Worm (Caenorhabditis elegans) whole organism, L2 larva: ENCODE results near the gene C05D11.13.

Experiments
- C34F6.9 ChIP-seq: fragments of 150-350 bp; optimal IDR thresholded peaks from 2 replicates; lab custom pipeline; 2014; ENCODE audit warnings: missing biosample characterization, missing genetic modification characterization
- F13H6.1 ChIP-seq: sonication (generic microtip); optimal IDR thresholded peaks from 2 replicates; lab custom pipeline; 2016; ENCODE audit warnings: missing genetic modification characterization, missing compliant biosample characterization
- R02D3.7 ChIP-seq: fragments of 150-350 bp; optimal IDR thresholded peaks from 2 replicates; lab custom pipeline; 2014; ENCODE audit warnings: missing biosample characterization, missing genetic modification characterization
- Y55F3AM.14 ChIP-seq: fragments of 200-800 bp; sonication (Bioruptor generic); optimal IDR thresholded peaks from 2 replicates; lab custom pipeline; 2018; ENCODE audit warnings: mild to moderate bottlenecking, missing genetic modification characterization, missing compliant biosample characterization
- ZK546.5 ChIP-seq: sonication (generic microtip); optimal IDR thresholded peaks from 2 replicates; lab custom pipeline; 2017; ENCODE audit warnings: missing biosample characterization, missing genetic modification characterization
- alr-1 ChIP-seq: fragments of 150-350 bp; optimal IDR thresholded peaks from 2 replicates; lab custom pipeline; 2014; ENCODE audit warnings: missing biosample characterization, missing genetic modification characterization
- aly-2 ChIP-seq: fragments of 150-350 bp; optimal IDR thresholded peaks from 2 replicates; lab custom pipeline; 2014; ENCODE audit warnings: missing biosample characterization, missing genetic modification characterization
- ama-1 ChIP-seq: fragments of 150-350 bp; optimal IDR thresholded peaks from 2 replicates; lab custom pipeline; 2018; ENCODE audit warnings: inconsistent platforms
- blmp-1 ChIP-seq: sonication (generic microtip); optimal IDR thresholded peaks from 2 replicates; lab custom pipeline; 2017; ENCODE audit warnings: missing genetic modification characterization, mild to moderate bottlenecking, missing compliant biosample characterization, antibody characterized with exemption, moderate library complexity; ENCODE audit not compliant: insufficient read depth
- ceh-16 ChIP-seq: fragments of 150-350 bp; optimal IDR thresholded peaks from 2 replicates; lab custom pipeline; 2014; ENCODE audit warnings: missing biosample characterization, missing genetic modification characterization
- ceh-82 ChIP-seq: fragments of 150-350 bp; optimal IDR thresholded peaks from 2 replicates; lab custom pipeline; 2014; ENCODE audit warnings: missing biosample characterization, missing genetic modification characterization
- crh-2 ChIP-seq: sonication (generic microtip); optimal IDR thresholded peaks from 2 replicates; lab custom pipeline; 2017; ENCODE audit warnings: missing biosample characterization, missing genetic modification characterization
- dmd-4 ChIP-seq: sonication (generic microtip); optimal IDR thresholded peaks from 2 replicates; lab custom pipeline; 2017; ENCODE audit warnings: missing biosample characterization, missing genetic modification characterization
- egl-27 ChIP-seq: sonication (generic microtip); optimal IDR thresholded peaks from 3 replicates; lab custom pipeline; 2017; ENCODE audit warnings: missing biosample characterization, missing genetic modification reagents, missing genetic modification characterization
- elt-1 ChIP-seq: fragments of 150-350 bp; optimal IDR thresholded peaks from 2 replicates; lab custom pipeline; 2014; ENCODE audit warnings: missing biosample characterization, missing genetic modification characterization
- elt-3 ChIP-seq: sonication (generic microtip); optimal IDR thresholded peaks from 2 replicates; lab custom pipeline; 2017; ENCODE audit warnings: missing biosample characterization, missing genetic modification characterization
- fos-1 ChIP-seq: fragments of 150-350 bp; optimal IDR thresholded peaks from 2 replicates; lab custom pipeline; 2014; ENCODE audit warnings: missing biosample characterization, missing genetic modification characterization
- gmeb-1 ChIP-seq: fragments of 150-350 bp; optimal IDR thresholded peaks from 2 replicates; lab custom pipeline; 2014; ENCODE audit warnings: missing biosample characterization, missing genetic modification characterization
- lin-11 ChIP-seq: fragments of 150-350 bp; sonication (generic microtip); optimal IDR thresholded peaks from 2 replicates; lab custom pipeline; 2014; ENCODE audit warnings: missing biosample characterization, missing genetic modification characterization, inconsistent platforms, mixed read lengths
- lin-13 ChIP-seq: fragments of 150-350 bp; optimal IDR thresholded peaks from 2 replicates; lab custom pipeline; 2014; ENCODE audit warnings: missing biosample characterization, missing genetic modification reagents, missing genetic modification characterization
- lin-39 ChIP-seq: fragments of 150-350 bp; optimal IDR thresholded peaks from 2 replicates; lab custom pipeline; 2014; ENCODE audit warnings: missing biosample characterization, missing genetic modification reagents, missing genetic modification characterization
- lsy-2 ChIP-seq, 2 experiments: fragments of 150-350 bp in 1 of 2; sonication (generic microtip) in 1 of 2; optimal IDR thresholded peaks; 2 replicates each; lab custom pipeline; 2014 to 2017; ENCODE audit warnings: missing biosample characterization in 2 of 2, missing genetic modification characterization in 2 of 2
- mab-5 ChIP-seq: fragments of 150-350 bp; optimal IDR thresholded peaks from 2 replicates; lab custom pipeline; 2014; ENCODE audit warnings: missing biosample characterization, missing genetic modification characterization
- mbf-1 ChIP-seq: sonication (generic microtip); optimal IDR thresholded peaks from 2 replicates; lab custom pipeline; 2017; ENCODE audit warnings: missing biosample characterization, missing genetic modification characterization
- mdl-1 ChIP-seq, 2 experiments: fragments of 150-350 bp in 1 of 2; sonication (generic microtip) in 1 of 2; optimal IDR thresholded peaks; 2 replicates each; lab custom pipeline; 2017; ENCODE audit warnings: missing biosample characterization in 2 of 2, missing genetic modification characterization in 2 of 2
- nhr-10 ChIP-seq: sonication (generic microtip); optimal IDR thresholded peaks from 2 replicates; lab custom pipeline; 2017; ENCODE audit warnings: missing biosample characterization, missing genetic modification characterization
- nhr-11 ChIP-seq: fragments of 150-350 bp; optimal IDR thresholded peaks from 2 replicates; lab custom pipeline; 2014; ENCODE audit warnings: missing biosample characterization, missing genetic modification characterization
- nhr-12 ChIP-seq: fragments of 150-350 bp; optimal IDR thresholded peaks from 2 replicates; lab custom pipeline; 2014; ENCODE audit warnings: missing biosample characterization, missing genetic modification characterization
- nhr-129 ChIP-seq: fragments of 150-350 bp; optimal IDR thresholded peaks from 2 replicates; lab custom pipeline; 2014; ENCODE audit warnings: missing biosample characterization, missing genetic modification characterization
- nhr-21 ChIP-seq: fragments of 150-350 bp; optimal IDR thresholded peaks from 2 replicates; lab custom pipeline; 2014; ENCODE audit warnings: missing biosample characterization, missing genetic modification characterization
- nhr-23 ChIP-seq: fragments of 150-350 bp; optimal IDR thresholded peaks from 2 replicates; lab custom pipeline; 2014; ENCODE audit warnings: missing biosample characterization, missing genetic modification reagents, missing genetic modification characterization
- nhr-237 ChIP-seq: fragments of 150-350 bp; optimal IDR thresholded peaks from 2 replicates; lab custom pipeline; 2014; ENCODE audit warnings: missing biosample characterization, missing genetic modification characterization
- nhr-25 ChIP-seq: fragments of 150-350 bp; sonication (generic microtip); optimal IDR thresholded peaks from 3 replicates; lab custom pipeline; 2014; ENCODE audit warnings: missing biosample characterization, missing genetic modification characterization
- nhr-6 ChIP-seq: fragments of 150-350 bp; optimal IDR thresholded peaks from 2 replicates; lab custom pipeline; 2014; ENCODE audit warnings: missing biosample characterization, missing genetic modification characterization
- nhr-77 ChIP-seq: fragments of 150-350 bp; optimal IDR thresholded peaks from 2 replicates; lab custom pipeline; 2014; ENCODE audit warnings: missing biosample characterization, missing genetic modification characterization
- peb-1 ChIP-seq: fragments of 150-350 bp; optimal IDR thresholded peaks from 2 replicates; lab custom pipeline; 2014; ENCODE audit warnings: missing biosample characterization, missing genetic modification characterization
- sem-4 ChIP-seq: fragments of 150-350 bp; optimal IDR thresholded peaks from 2 replicates; lab custom pipeline; 2014; ENCODE audit warnings: missing biosample characterization, missing genetic modification reagents, missing genetic modification characterization
- skn-1 ChIP-seq: sonication (generic microtip); optimal IDR thresholded peaks from 2 replicates; lab custom pipeline; 2017; ENCODE audit warnings: missing biosample characterization, missing genetic modification characterization
- sma-3 ChIP-seq: sonication (generic microtip); optimal IDR thresholded peaks from 2 replicates; lab custom pipeline; 2016; ENCODE audit warnings: missing genetic modification reagents, missing genetic modification characterization, missing compliant biosample characterization
- sma-9 ChIP-seq, 2 experiments: fragments of 150-350 bp in 1 of 2; sonication (generic microtip) in 1 of 2; optimal IDR thresholded peaks; 2 replicates each; lab custom pipeline; 2014 to 2016; ENCODE audit warnings: missing genetic modification characterization in 2 of 2, mild to moderate bottlenecking in 1 of 2, missing biosample characterization in 1 of 2, missing compliant biosample characterization in 1 of 2, missing genetic modification reagents in 1 of 2, moderate library complexity in 1 of 2
- snpc-4 ChIP-seq: fragments of 150-350 bp; optimal IDR thresholded peaks from 2 replicates; lab custom pipeline; 2014; ENCODE audit warnings: missing biosample characterization, missing genetic modification characterization
- unc-39 ChIP-seq: fragments of 150-350 bp; optimal IDR thresholded peaks from 2 replicates; lab custom pipeline; 2014; ENCODE audit warnings: missing biosample characterization, missing genetic modification characterization
- unc-55 ChIP-seq: fragments of 150-350 bp; sonication (generic microtip); optimal IDR thresholded peaks from 3 replicates; lab custom pipeline; 2014; ENCODE audit warnings: missing biosample characterization, missing genetic modification reagents, missing genetic modification characterization
- unc-62 ChIP-seq: fragments of 150-350 bp; optimal IDR thresholded peaks from 2 replicates; lab custom pipeline; 2014; ENCODE audit warnings: missing biosample characterization, missing genetic modification reagents, missing genetic modification characterization
- zag-1 ChIP-seq: fragments of 150-350 bp; optimal IDR thresholded peaks from 2 replicates; lab custom pipeline; 2014; ENCODE audit warnings: missing biosample characterization, missing genetic modification characterization
- ztf-1 ChIP-seq: fragments of 200-800 bp; sonication (Bioruptor generic); conservative IDR thresholded peaks from 2 replicates; pipeline ENCODE4 v1.3.6; 2022; ENCODE audit warnings: missing genetic modification characterization, missing compliant biosample characterization
- ztf-11 ChIP-seq: sonication (generic microtip); optimal IDR thresholded peaks from 2 replicates; lab custom pipeline; 2017; ENCODE audit warnings: missing biosample characterization, missing genetic modification characterization
- ztf-4 ChIP-seq: fragments of 150-350 bp; optimal IDR thresholded peaks from 2 replicates; lab custom pipeline; 2014; ENCODE audit warnings: missing biosample characterization, missing genetic modification characterization

C05D11.13 gene

ce11 chrIII:6447521-6447920 is 3.1 kb upstream of the C05D11.13 start:
- TF ChIP-seq nhr-11 (tag; lab: Kevin White, UChicago) (no peak), ceh-82 (no peak), crh-2 (tag; lab: Kevin White, UChicago) (peak; percentile 84), C34F6.9 (tag; lab: Kevin White, UChicago) (peak; percentile 43), unc-55 (GFP tag; lab: Kevin White, UChicago) (no peak), blmp-1 (peak; percentile 48), nhr-237 (tag; lab: Kevin White, UChicago) (no peak), lin-39 (tag; lab: Kevin White, UChicago) (no peak), nhr-21 (peak; percentile 76), ztf-4 (tag; lab: Kevin White, UChicago) (no peak), lin-11 (tag; lab: Kevin White, UChicago) (no peak), R02D3.7 (tag; lab: Kevin White, UChicago) (no peak), nhr-6 (tag; lab: Kevin White, UChicago) (no peak), snpc-4 (tag; lab: Kevin White, UChicago) (no peak), mdl-1 (tag; optimal IDR thresholded peaks at IDR 0.05; lab: Kevin White, UChicago) (peak; percentile 49 to 65), Y55F3AM.14 (GFP tag; lab: Kevin White, UChicago) (no peak), sem-4 (tag; lab: Kevin White, UChicago) (no peak), elt-3 (tag; lab: Kevin White, UChicago) (no peak), peb-1 (tag; lab: Kevin White, UChicago) (no peak), nhr-23 (no peak), ztf-1 (no peak), nhr-12 (tag; lab: Kevin White, UChicago) (no peak), egl-27 (no peak), nhr-129 (tag; lab: Kevin White, UChicago) (peak; percentile 71), aly-2 (tag; lab: Kevin White, UChicago) (no peak), nhr-10 (tag; lab: Kevin White, UChicago) (no peak), unc-39 (tag; lab: Kevin White, UChicago) (no peak), fos-1 (peak; percentile 71), skn-1 (no peak), ama-1 (lab: Kevin White, UChicago) (no peak), ceh-16 (tag; lab: Kevin White, UChicago) (no peak), dmd-4 (no peak), mab-5 (tag; lab: Kevin White, UChicago) (no peak), lsy-2 (tag; optimal IDR thresholded peaks at IDR 0.05; lab: Kevin White, UChicago) (peak in 1 of 2 experiments; percentile 67), ZK546.5 (tag; lab: Kevin White, UChicago) (no peak), F13H6.1 (tag; lab: Kevin White, UChicago) (peak; percentile 55), elt-1 (no peak), mbf-1 (tag; lab: Kevin White, UChicago) (no peak), ztf-11 (no peak), nhr-25 (tag; lab: Kevin White, UChicago) (peak; percentile 73), nhr-77 (no peak), zag-1 (tag; lab: Kevin White, UChicago) (no peak), sma-9 (GFP tag; optimal IDR thresholded peaks at IDR 0.05; lab: Kevin White, UChicago) (peak; percentile 76), sma-9 (tag; optimal IDR thresholded peaks at IDR 0.05; lab: Kevin White, UChicago) (no peak), lin-13 (GFP tag; lab: Kevin White, UChicago) (peak; percentile 22), sma-3 (GFP tag; lab: Kevin White, UChicago) (peak; percentile 75), unc-62 (peak; percentile 3), gmeb-1 (peak; percentile 41), alr-1 (tag; lab: Kevin White, UChicago) (no peak)
